Fruit fly (Drosophila melanogaster) whole organism, pupa: ENCODE results near the gene chb.
A peak's percentile ranks its signal among the peaks of the same experiment; 100 is the strongest.

Source experiments
- CG10348 ChIP-seq: fragments of 200-800 bp; sonication (Bioruptor generic); IDR thresholded peaks from 2 replicates; pipeline ENCODE4 v1.3.6; 2022; ENCODE audit warnings: missing biosample characterization, missing genetic modification characterization
- CG12605 ChIP-seq: fragments of 200-800 bp; sonication (Bioruptor generic); IDR thresholded peaks from 2 replicates; pipeline ENCODE4 v1.3.6; 2022; ENCODE audit warnings: missing biosample characterization, missing genetic modification characterization
- CG13204 ChIP-seq: fragments of 200-800 bp; sonication (Bioruptor generic); optimal IDR thresholded peaks from 2 replicates; lab custom pipeline; 2018; ENCODE audit warnings: missing biosample characterization, mild to moderate bottlenecking, missing genetic modification characterization, moderate library complexity
- CG14655 ChIP-seq: fragments of 200-800 bp; sonication (Bioruptor generic); optimal IDR thresholded peaks from 3 replicates; lab custom pipeline; 2017; ENCODE audit warnings: mild to moderate bottlenecking, missing biosample characterization, missing genetic modification reagents, missing genetic modification characterization
- CG15710 ChIP-seq: fragments of 200-800 bp; sonication (Bioruptor generic); optimal IDR thresholded peaks from 2 replicates; lab custom pipeline; 2018; ENCODE audit warnings: missing biosample characterization, mild to moderate bottlenecking, missing genetic modification characterization, moderate library complexity
- CG17806 ChIP-seq: fragments of 200-800 bp; sonication (Bioruptor generic); optimal IDR thresholded peaks from 2 replicates; lab custom pipeline; 2018; ENCODE audit warnings: missing biosample characterization, mild to moderate bottlenecking, missing genetic modification characterization, moderate library complexity
- CG32121 ChIP-seq: fragments of 200-800 bp; sonication (Bioruptor generic); IDR thresholded peaks from 2 replicates; pipeline ENCODE4 v1.3.6; 2022; ENCODE audit warnings: missing biosample characterization, missing genetic modification characterization
- CG34367 ChIP-seq: fragments of 200-800 bp; sonication (Bioruptor generic); optimal IDR thresholded peaks from 2 replicates; lab custom pipeline; 2018; ENCODE audit warnings: missing biosample characterization, mild to moderate bottlenecking, missing genetic modification characterization
- CG4496 ChIP-seq: fragments of 200-800 bp; sonication (Bioruptor generic); IDR thresholded peaks from 3 replicates; pipeline ENCODE4 v1.3.6; 2022; ENCODE audit warnings: missing biosample characterization, missing genetic modification characterization
- CG8159 ChIP-seq: fragments of 200-800 bp; sonication (Bioruptor generic); optimal IDR thresholded peaks from 3 replicates; lab custom pipeline; 2018; ENCODE audit warnings: missing biosample characterization, mild to moderate bottlenecking, missing genetic modification characterization, moderate library complexity
- CG8301 ChIP-seq: fragments of 200-800 bp; sonication (Bioruptor generic); optimal IDR thresholded peaks from 2 replicates; lab custom pipeline; 2018; ENCODE audit warnings: missing biosample characterization, mild to moderate bottlenecking, missing genetic modification characterization
- CG9948 ChIP-seq: fragments of 200-800 bp; sonication (Bioruptor generic); optimal IDR thresholded peaks from 2 replicates; lab custom pipeline; 2018; ENCODE audit warnings: missing biosample characterization, mild to moderate bottlenecking, missing genetic modification characterization, moderate library complexity
- D1 ChIP-seq: fragments of 200-800 bp; sonication (Bioruptor generic); optimal IDR thresholded peaks from 2 replicates; lab custom pipeline; 2018; ENCODE audit warnings: missing biosample characterization, mild to moderate bottlenecking, missing genetic modification characterization, moderate library complexity
- EcR ChIP-seq: fragments of 200-800 bp; sonication (Bioruptor generic); optimal IDR thresholded peaks from 3 replicates; lab custom pipeline; 2019; ENCODE audit warnings: missing biosample characterization, missing genetic modification characterization, mild to moderate bottlenecking, moderate library complexity, missing genetic modification reagents
- Ets98B ChIP-seq: fragments of 200-800 bp; sonication (Bioruptor generic); IDR thresholded peaks from 2 replicates; pipeline ENCODE4 v1.3.6; 2022; ENCODE audit warnings: missing biosample characterization, missing genetic modification characterization
- Pif1A ChIP-seq: fragments of 200-800 bp; sonication (Bioruptor generic); optimal IDR thresholded peaks from 3 replicates; lab custom pipeline; 2016; ENCODE audit warnings: missing biosample characterization, missing genetic modification characterization
- Pif1B ChIP-seq: fragments of 200-800 bp; sonication (Bioruptor generic); optimal IDR thresholded peaks from 3 replicates; lab custom pipeline; 2016; ENCODE audit warnings: missing biosample characterization, missing genetic modification characterization
- Snoo ChIP-seq: fragments of 200-800 bp; sonication (Bioruptor generic); optimal IDR thresholded peaks from 3 replicates; lab custom pipeline; 2017; ENCODE audit warnings: missing biosample characterization, mild to moderate bottlenecking, missing genetic modification characterization, inconsistent platforms
- fd96Ca ChIP-seq: fragments of 200-800 bp; sonication (Bioruptor generic); IDR thresholded peaks from 3 replicates; pipeline ENCODE4 v1.3.6; 2022; ENCODE audit warnings: missing biosample characterization, missing genetic modification characterization
- gl ChIP-seq: fragments of 200-800 bp; sonication (Bioruptor generic); optimal IDR thresholded peaks from 2 replicates; lab custom pipeline; 2018; ENCODE audit warnings: missing biosample characterization, mild to moderate bottlenecking, missing genetic modification characterization
- rn ChIP-seq: fragments of 200-800 bp; sonication (Bioruptor generic); IDR thresholded peaks from 2 replicates; pipeline ENCODE4 v1.3.6; 2022; ENCODE audit warnings: missing biosample characterization, missing genetic modification characterization

Gene chb

DNA sequence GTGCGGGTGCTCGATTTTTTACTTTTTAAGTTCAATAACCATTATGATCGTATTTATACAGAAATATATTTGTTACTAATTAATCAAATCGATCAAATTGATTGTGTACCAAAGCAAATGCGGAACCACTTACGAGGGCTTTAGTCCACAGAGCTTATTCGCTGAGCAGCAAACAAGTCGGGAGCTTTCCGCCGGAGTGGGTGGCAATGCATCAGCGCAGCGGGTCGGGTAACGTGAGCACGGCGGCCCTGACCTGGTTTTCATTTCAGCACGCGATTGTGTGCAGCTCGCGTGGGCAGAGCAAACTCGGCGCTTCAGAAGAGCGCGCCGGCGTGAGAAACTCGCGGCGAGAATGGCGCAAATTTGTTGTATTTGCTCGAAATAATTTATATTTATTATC, 46.5 kb downstream of the chb start:
- TF ChIP-seq CG32121 (GFP tag; lab: Robert Waterston, UW), result peak; percentile 41; the same call in 1 of the 2 replicates
- peak; percentile 66; the same call in 2 of the 3 replicates for TF ChIP-seq CG4496
- no peak for TF ChIP-seq CG14655

DNA sequence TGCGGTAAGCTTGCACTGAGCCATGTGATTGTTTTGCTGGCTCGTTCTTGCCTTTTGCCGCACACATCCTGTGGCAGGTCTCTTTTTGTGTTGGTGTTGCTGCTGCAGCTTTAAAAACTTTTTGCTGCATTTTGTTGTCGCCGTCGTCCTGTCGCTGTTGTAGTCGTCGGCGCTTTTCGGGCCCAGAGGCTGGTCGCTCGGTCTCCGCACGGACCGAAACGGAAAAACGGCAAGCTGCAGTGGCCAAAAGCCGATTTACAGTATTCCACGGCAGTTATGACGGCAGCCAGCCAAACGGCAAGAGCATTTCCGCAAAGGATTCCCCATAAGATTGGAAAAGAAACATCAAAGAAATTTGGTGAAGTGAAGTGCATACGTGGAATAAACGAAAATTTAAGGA, 47.4 kb downstream of the chb start, which contains the start of gene CG43219:
Gene CG43219, plus strand, starts transcription at position 301 of the 400 bp plus-strand sequence.
- TF ChIP-seq CG34367 (tag; lab: Kevin White, UChicago) (no peak), CG4496 (0 out of 3 replicates have a peak, but pooled peaks have one; percentile 22)

DNA sequence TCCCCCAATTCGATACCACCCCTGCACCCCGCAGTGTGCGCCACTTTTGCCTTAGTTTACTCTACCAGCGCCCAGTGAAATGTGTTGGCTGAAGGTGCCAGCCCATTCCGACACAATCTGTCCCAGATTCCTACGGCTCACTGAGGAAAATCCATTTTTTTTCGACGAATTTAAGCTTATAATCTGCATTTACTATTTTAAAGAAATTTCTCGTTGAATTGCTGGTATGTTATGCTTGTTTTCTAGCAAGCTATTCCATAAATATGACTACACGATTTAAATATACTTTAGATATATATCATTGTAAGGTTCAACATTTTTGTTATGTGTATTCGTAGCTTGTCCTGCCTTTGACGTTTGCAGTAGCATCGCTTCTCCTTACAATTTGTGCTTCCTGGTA, 50.6 kb downstream of the chb start:
- no peak for TF ChIP-seq gl (tag; lab: Kevin White, UChicago)
- peak; percentile 76 for TF ChIP-seq CG8301 (tag; lab: Kevin White, UChicago)
- TF ChIP-seq Pif1B (GFP tag; lab: Kevin White, UChicago), result no peak
- no peak for TF ChIP-seq CG8159 (tag; lab: Kevin White, UChicago)
- no peak for TF ChIP-seq CG17806 (tag; lab: Kevin White, UChicago)
- TF ChIP-seq CG9948 (tag; lab: Kevin White, UChicago), result peak; percentile 8
- TF ChIP-seq CG12605 (GFP tag; lab: Robert Waterston, UW), result no peak
- no peak for TF ChIP-seq D1
- TF ChIP-seq Snoo, result no peak
- TF ChIP-seq fd96Ca, result no peak
- peak; percentile 76 for TF ChIP-seq CG14655
- no peak for TF ChIP-seq CG34367 (tag; lab: Kevin White, UChicago)
- TF ChIP-seq CG10348 (GFP tag; lab: Robert Waterston, UW), result no peak
- TF ChIP-seq rn (GFP tag; lab: Robert Waterston, UW), result no peak
- TF ChIP-seq EcR (GFP tag; lab: Kevin White, UChicago), result no peak
- peak; percentile 79 for TF ChIP-seq CG32121 (GFP tag; lab: Robert Waterston, UW)
- TF ChIP-seq Pif1A (GFP tag; lab: Kevin White, UChicago), result peak; percentile 20
- TF ChIP-seq Ets98B (GFP tag; lab: Robert Waterston, UW), result peak; percentile 52; the same call in 1 of the 2 replicates
- no peak for TF ChIP-seq CG13204 (GFP tag; lab: Kevin White, UChicago)
- TF ChIP-seq CG4496, result peak; percentile 61; the same call in 1 of the 3 replicates
- no peak for TF ChIP-seq CG15710 (tag; lab: Kevin White, UChicago)

DNA sequence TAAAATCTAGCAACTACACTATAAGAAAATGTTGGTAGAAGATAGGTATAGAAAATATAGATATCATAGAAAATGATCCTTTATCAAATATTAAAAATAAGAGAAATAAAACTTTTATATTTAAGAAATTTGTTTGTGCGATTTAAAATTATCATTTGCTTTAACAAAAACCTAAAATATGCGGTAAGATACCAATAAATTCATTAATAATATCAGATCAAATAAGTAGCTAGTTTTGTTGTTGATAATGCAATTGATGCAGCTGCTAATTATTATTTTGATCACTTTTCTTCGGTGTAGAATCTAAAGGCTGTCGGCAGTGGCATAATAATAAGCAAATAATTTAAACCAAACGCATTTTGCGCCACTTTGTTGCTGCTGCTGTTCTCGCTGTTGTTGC, 51.6 kb downstream of the chb start:
- TF ChIP-seq Pif1B (GFP tag; lab: Kevin White, UChicago), result no peak
- TF ChIP-seq EcR (GFP tag; lab: Kevin White, UChicago), result no peak
- TF ChIP-seq CG8159 (tag; lab: Kevin White, UChicago), result no peak
- no peak for TF ChIP-seq CG10348 (GFP tag; lab: Robert Waterston, UW)
- no peak for TF ChIP-seq CG34367 (tag; lab: Kevin White, UChicago)
- peak; percentile 90 for TF ChIP-seq CG8301 (tag; lab: Kevin White, UChicago)
- TF ChIP-seq rn (GFP tag; lab: Robert Waterston, UW), result peak; percentile 25; the same call in 1 of the 2 replicates
- TF ChIP-seq Snoo, result no peak
- no peak for TF ChIP-seq CG13204 (GFP tag; lab: Kevin White, UChicago)
- TF ChIP-seq CG15710 (tag; lab: Kevin White, UChicago), result no peak
- no peak for TF ChIP-seq CG12605 (GFP tag; lab: Robert Waterston, UW)
- no peak; the same call in 2 of the 3 replicates for TF ChIP-seq CG4496
- TF ChIP-seq CG17806 (tag; lab: Kevin White, UChicago), result no peak
- peak; percentile 16 for TF ChIP-seq Pif1A (GFP tag; lab: Kevin White, UChicago)
- no peak for TF ChIP-seq CG9948 (tag; lab: Kevin White, UChicago)
- no peak for TF ChIP-seq CG32121 (GFP tag; lab: Robert Waterston, UW)
- no peak for TF ChIP-seq fd96Ca
- no peak for TF ChIP-seq D1
- peak; percentile 95 for TF ChIP-seq CG14655
- TF ChIP-seq gl (tag; lab: Kevin White, UChicago), result no peak
- TF ChIP-seq Ets98B (GFP tag; lab: Robert Waterston, UW), result no peak

DNA sequence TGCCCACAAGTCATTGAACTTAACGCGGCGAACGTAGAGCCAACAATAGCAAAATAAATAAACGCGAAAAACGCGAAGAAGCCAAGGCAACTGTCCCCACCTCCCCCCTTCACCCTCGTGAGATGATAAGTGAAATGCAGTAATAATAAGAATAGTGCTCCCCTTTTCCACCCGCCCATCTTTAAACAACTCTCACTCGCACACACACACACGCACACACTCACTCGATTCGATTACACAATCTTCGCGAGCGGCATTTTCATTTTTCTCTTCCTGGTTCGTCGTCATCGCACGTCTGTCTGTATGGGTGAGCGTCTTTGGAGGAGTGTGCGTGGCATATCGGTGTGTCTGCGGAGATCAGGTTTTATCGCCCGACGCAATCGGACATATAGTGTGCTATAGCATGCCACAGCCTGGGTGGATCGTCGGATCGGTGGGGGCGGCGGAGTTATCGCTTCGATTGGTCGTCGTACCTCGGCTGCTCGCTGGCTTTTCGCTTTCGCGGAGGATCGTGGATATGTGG, 52.1 kb downstream of the chb start:
- TF ChIP-seq fd96Ca (peak; percentile 70; the same call in 2 of the 3 replicates), Snoo (peak; percentile 35), CG8159 (tag; lab: Kevin White, UChicago) (no peak), D1 (no peak), Pif1B (GFP tag; lab: Kevin White, UChicago) (no peak), Pif1A (GFP tag; lab: Kevin White, UChicago) (no peak), CG13204 (GFP tag; lab: Kevin White, UChicago) (peak; percentile 93), CG12605 (GFP tag; lab: Robert Waterston, UW) (peak; percentile 6), CG10348 (GFP tag; lab: Robert Waterston, UW) (no peak), rn (GFP tag; lab: Robert Waterston, UW) (no peak), CG9948 (tag; lab: Kevin White, UChicago) (no peak), CG8301 (tag; lab: Kevin White, UChicago) (no peak), EcR (GFP tag; lab: Kevin White, UChicago) (peak; percentile 97), CG32121 (GFP tag; lab: Robert Waterston, UW) (peak; percentile 40), gl (tag; lab: Kevin White, UChicago) (no peak), CG17806 (tag; lab: Kevin White, UChicago) (no peak), CG14655 (no peak), CG15710 (tag; lab: Kevin White, UChicago) (no peak), Ets98B (GFP tag; lab: Robert Waterston, UW) (peak; percentile 56; the same call in 1 of the 2 replicates), CG4496 (peak; percentile 39; the same call in 2 of the 3 replicates), CG34367 (tag; lab: Kevin White, UChicago) (no peak)
